Fruit fly (Drosophila melanogaster) whole organism, prepupa: ENCODE measurements around the gene robl62A.

Experiments
- CG16779 ChIP-seq: fragments of 200-800 bp; sonication (Bioruptor generic); optimal IDR thresholded peaks from 3 replicates; lab custom pipeline; 2017; ENCODE audit warnings: missing biosample characterization, mild to moderate bottlenecking, missing genetic modification characterization
- CG32006 ChIP-seq: fragments of 200-800 bp; sonication (Bioruptor generic); optimal IDR thresholded peaks from 3 replicates; lab custom pipeline; 2017; ENCODE audit warnings: missing biosample characterization, mild to moderate bottlenecking, missing genetic modification characterization
- CG6854 ChIP-seq: fragments of 200-800 bp; sonication (Bioruptor generic); optimal IDR thresholded peaks from 2 replicates; lab custom pipeline; 2017; ENCODE audit warnings: missing biosample characterization, mild to moderate bottlenecking, missing genetic modification characterization
- CG7368 ChIP-seq: fragments of 200-800 bp; sonication (Bioruptor generic); optimal IDR thresholded peaks from 3 replicates; lab custom pipeline; 2016; ENCODE audit warnings: missing biosample characterization, missing genetic modification characterization
- CG8319 ChIP-seq: fragments of 200-800 bp; sonication (Bioruptor generic); optimal IDR thresholded peaks from 3 replicates; lab custom pipeline; 2016; ENCODE audit warnings: missing biosample characterization, missing genetic modification characterization
- Eip75B ChIP-seq: fragments of 200-800 bp; sonication (Bioruptor generic); optimal IDR thresholded peaks from 3 replicates; lab custom pipeline; 2016; ENCODE audit warnings: missing biosample characterization, missing genetic modification characterization
- Gug ChIP-seq: fragments of 200-800 bp; sonication (Bioruptor generic); IDR thresholded peaks from 2 replicates; pipeline ENCODE4 v1.3.6; 2022; ENCODE audit warnings: missing biosample characterization, missing genetic modification characterization
- Hr38 ChIP-seq: sonication (Bioruptor generic); optimal IDR thresholded peaks from 2 replicates; lab custom pipeline; 2016; ENCODE audit warnings: missing biosample characterization, missing genetic modification characterization
- Sox102F ChIP-seq: fragments of 200-800 bp; sonication (Bioruptor generic); optimal IDR thresholded peaks from 2 replicates; lab custom pipeline; 2016; ENCODE audit warnings: missing biosample characterization, mild to moderate bottlenecking, missing genetic modification characterization
- Sox15 ChIP-seq: fragments of 200-800 bp; sonication (Bioruptor generic); optimal IDR thresholded peaks from 3 replicates; lab custom pipeline; 2016; ENCODE audit warnings: missing biosample characterization, missing genetic modification characterization
- esn ChIP-seq: fragments of 200-800 bp; sonication (Bioruptor generic); optimal IDR thresholded peaks from 2 replicates; lab custom pipeline; 2016; ENCODE audit warnings: missing biosample characterization, mild to moderate bottlenecking, missing genetic modification characterization, moderate library complexity
- spab ChIP-seq: fragments of 200-800 bp; sonication (Bioruptor generic); optimal IDR thresholded peaks from 2 replicates; lab custom pipeline; 2017; ENCODE audit warnings: missing biosample characterization, mild to moderate bottlenecking, missing genetic modification characterization, missing genetic modification reagents
- ss ChIP-seq, 2 experiments: fragments of 200-800 bp; sonication (Bioruptor generic); optimal IDR thresholded peaks; 2 replicates in 1 of 2; 3 replicates in 1 of 2; lab custom pipeline; 2017 to 2018; ENCODE audit warnings: mild to moderate bottlenecking in 2 of 2, missing biosample characterization in 2 of 2, missing genetic modification characterization in 2 of 2, moderate library complexity in 1 of 2

DNA sequence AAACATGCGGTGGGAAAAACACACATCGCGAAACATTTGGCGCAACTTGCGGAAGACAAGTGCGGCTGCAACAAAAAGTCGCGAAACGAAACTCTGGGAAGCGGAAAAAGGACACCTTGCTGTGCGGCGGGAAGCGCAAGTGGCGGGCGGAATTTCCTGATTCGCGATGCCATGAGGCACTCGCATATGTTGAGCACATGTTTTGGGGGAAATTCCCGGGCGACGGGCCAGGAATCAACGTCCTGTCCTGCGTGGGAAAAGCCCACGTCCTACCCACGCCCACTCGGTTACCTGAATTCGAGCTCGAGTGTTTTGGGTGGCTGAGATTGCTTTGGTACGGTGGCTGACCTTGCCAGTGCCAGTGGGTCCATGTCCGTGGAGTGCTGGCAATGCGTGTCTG lies 15.6 kb upstream of the robl62A start:
- TF ChIP-seq Gug (no peak), esn (GFP tag; lab: Kevin White, UChicago) (no peak), CG32006 (GFP tag; lab: Kevin White, UChicago) (no peak), Eip75B (GFP tag; lab: Kevin White, UChicago) (no peak), spab (GFP tag; lab: Kevin White, UChicago) (no peak), ss (GFP tag; optimal IDR thresholded peaks at IDR 0.05; lab: Kevin White, UChicago) (no peak), Sox102F (no peak), Hr38 (GFP tag; lab: Kevin White, UChicago) (no peak), CG16779 (tag; lab: Kevin White, UChicago) (no peak), CG7368 (GFP tag; lab: Kevin White, UChicago) (no peak), CG6854 (no peak), CG8319 (GFP tag; lab: Kevin White, UChicago) (no peak), Sox15 (GFP tag; lab: Kevin White, UChicago) (no peak)
